Fruit fly (Drosophila melanogaster) whole organism, embryonic: ENCODE data around the gene CG13297.
A peak's percentile ranks its signal among the peaks of the same experiment; 100 is the strongest.

ENCODE experiments used
- CG10267 ChIP-seq: fragments of 200-800 bp; sonication (Bioruptor generic); optimal IDR thresholded peaks from 2 replicates; lab custom pipeline; 2018; ENCODE audit warnings: missing biosample characterization, mild to moderate bottlenecking, missing genetic modification characterization, moderate library complexity
- CG10274 ChIP-seq: fragments of 200-800 bp; sonication (Bioruptor generic); optimal IDR thresholded peaks from 3 replicates; lab custom pipeline; 2017; ENCODE audit warnings: missing biosample characterization, mild to moderate bottlenecking, missing genetic modification characterization
- CG10366 ChIP-seq: fragments of 200-800 bp; sonication (Bioruptor generic); IDR thresholded peaks from 2 replicates; pipeline ENCODE4 v1.3.6; 2022; ENCODE audit warnings: missing biosample characterization, missing genetic modification characterization
- CG10959 ChIP-seq: fragments of 200-800 bp; sonication (Bioruptor generic); IDR thresholded peaks from 2 replicates; pipeline ENCODE4 v1.3.6; 2022; ENCODE audit warnings: missing biosample characterization, missing genetic modification characterization
- CG11093 ChIP-seq: fragments of 200-800 bp; sonication (Bioruptor generic); IDR thresholded peaks from 3 replicates; pipeline ENCODE4 v1.3.6; 2022; ENCODE audit warnings: missing biosample characterization, missing genetic modification characterization
- CG11456 ChIP-seq: fragments of 200-800 bp; sonication (Bioruptor generic); IDR thresholded peaks from 3 replicates; pipeline ENCODE4 v1.3.6; 2022; ENCODE audit warnings: missing biosample characterization, missing genetic modification characterization
- CG11696 ChIP-seq: fragments of 200-800 bp; sonication (Bioruptor generic); IDR thresholded peaks from 2 replicates; pipeline ENCODE4 v1.3.6; 2022; ENCODE audit warnings: missing biosample characterization, missing genetic modification characterization
- CG12942 ChIP-seq: fragments of 200-800 bp; sonication (Bioruptor generic); optimal IDR thresholded peaks from 3 replicates; lab custom pipeline; 2016; ENCODE audit warnings: missing biosample characterization, missing genetic modification characterization
- CG13894 ChIP-seq: fragments of 200-800 bp; sonication (Bioruptor generic); optimal IDR thresholded peaks from 3 replicates; lab custom pipeline; 2018; ENCODE audit warnings: missing biosample characterization, mild to moderate bottlenecking, missing genetic modification characterization, moderate library complexity
- CG14014 ChIP-seq: fragments of 200-800 bp; sonication (Bioruptor generic); IDR thresholded peaks from 2 replicates; pipeline ENCODE4 v1.3.6; 2022; ENCODE audit warnings: missing biosample characterization, missing genetic modification characterization
- CG14965 ChIP-seq: fragments of 200-800 bp; sonication (Bioruptor generic); optimal IDR thresholded peaks from 2 replicates; lab custom pipeline; 2016; ENCODE audit warnings: missing biosample characterization, missing genetic modification characterization, borderline replicate concordance
- CG18262 ChIP-seq: fragments of 200-800 bp; optimal IDR thresholded peaks from 3 replicates; lab custom pipeline; 2019; ENCODE audit warnings: missing biosample characterization, mild to moderate bottlenecking, missing genetic modification characterization, moderate library complexity
- CG1832 ChIP-seq: fragments of 200-800 bp; sonication (Bioruptor generic); optimal IDR thresholded peaks from 2 replicates; lab custom pipeline; 2017; ENCODE audit warnings: missing biosample characterization, mild to moderate bottlenecking, missing genetic modification characterization, inconsistent platforms
- CG31441 ChIP-seq: fragments of 200-800 bp; sonication (Bioruptor generic); IDR thresholded peaks from 2 replicates; pipeline ENCODE4 v1.3.6; 2022; ENCODE audit warnings: missing biosample characterization, missing genetic modification characterization
- CG32532 ChIP-seq: fragments of 200-800 bp; sonication (Bioruptor generic); IDR thresholded peaks from 2 replicates; pipeline ENCODE4 v1.3.6; 2022; ENCODE audit warnings: missing biosample characterization, missing genetic modification characterization
- CG32767 ChIP-seq: fragments of 200-800 bp; sonication (Bioruptor generic); IDR thresholded peaks from 2 replicates; pipeline ENCODE4 v1.3.6; 2022; ENCODE audit warnings: missing biosample characterization, missing genetic modification characterization
- CG3838 ChIP-seq: fragments of 200-800 bp; sonication (Bioruptor generic); optimal IDR thresholded peaks from 3 replicates; lab custom pipeline; 2016; ENCODE audit warnings: missing biosample characterization, missing genetic modification characterization
- CG4730 ChIP-seq: fragments of 200-800 bp; sonication (Bioruptor generic); IDR thresholded peaks from 2 replicates; pipeline ENCODE4 v1.3.6; 2022; ENCODE audit warnings: missing biosample characterization, missing genetic modification characterization
- CG7745 ChIP-seq: fragments of 200-800 bp; sonication (Bioruptor generic); optimal IDR thresholded peaks from 2 replicates; lab custom pipeline; 2018; ENCODE audit warnings: missing biosample characterization, mild to moderate bottlenecking, missing genetic modification characterization, moderate library complexity
- CG7839 ChIP-seq: fragments of 200-800 bp; sonication (Bioruptor generic); optimal IDR thresholded peaks from 3 replicates; lab custom pipeline; 2018; ENCODE audit warnings: missing biosample characterization, mild to moderate bottlenecking, missing genetic modification characterization, moderate library complexity
- CG8924 ChIP-seq: fragments of 200-800 bp; optimal IDR thresholded peaks from 3 replicates; lab custom pipeline; 2019; ENCODE audit warnings: missing biosample characterization, mild to moderate bottlenecking, missing genetic modification characterization, moderate library complexity
- CG8944 ChIP-seq: fragments of 200-800 bp; sonication (Bioruptor generic); optimal IDR thresholded peaks from 3 replicates; lab custom pipeline; 2016; ENCODE audit warnings: missing biosample characterization, missing genetic modification characterization
- CrebB ChIP-seq: fragments of 200-800 bp; sonication (Bioruptor generic); optimal IDR thresholded peaks from 3 replicates; lab custom pipeline; 2018; ENCODE audit warnings: missing biosample characterization, mild to moderate bottlenecking, missing genetic modification characterization
- Drgx ChIP-seq: fragments of 200-800 bp; sonication (Bioruptor generic); IDR thresholded peaks from 2 replicates; pipeline ENCODE4 v1.3.6; 2022; ENCODE audit warnings: missing biosample characterization, missing genetic modification characterization
- Lhr ChIP-seq: fragments of 200-800 bp; sonication (Bioruptor generic); optimal IDR thresholded peaks from 3 replicates; lab custom pipeline; 2017; ENCODE audit warnings: mild to moderate bottlenecking, missing biosample characterization, missing genetic modification reagents, missing genetic modification characterization
- Lim3 ChIP-seq: fragments of 200-800 bp; sonication (Bioruptor generic); IDR thresholded peaks from 2 replicates; pipeline ENCODE4 v1.3.6; 2022; ENCODE audit warnings: missing biosample characterization, missing genetic modification characterization
- Med ChIP-seq: fragments of 200-800 bp; sonication (Bioruptor generic); peaks from one replicate; lab custom pipeline; 2016; ENCODE audit warnings: missing biosample characterization, missing genetic modification characterization, mild to moderate bottlenecking, inconsistent platforms, moderate library complexity
- Myb ChIP-seq: fragments of 200-800 bp; sonication (Bioruptor generic); optimal IDR thresholded peaks from 2 replicates; lab custom pipeline; 2016; ENCODE audit warnings: missing biosample characterization, missing genetic modification characterization
- Spps ChIP-seq: fragments of 200-800 bp; sonication (Bioruptor generic); optimal IDR thresholded peaks from 2 replicates; lab custom pipeline; 2018; ENCODE audit warnings: missing biosample characterization, mild to moderate bottlenecking, missing genetic modification characterization
- danr ChIP-seq: fragments of 200-800 bp; sonication (Bioruptor generic); IDR thresholded peaks from 2 replicates; pipeline ENCODE4 v1.3.6; 2022; ENCODE audit warnings: missing biosample characterization, missing genetic modification characterization
- ftz-f1 ChIP-seq: fragments of 200-800 bp; sonication (Bioruptor generic); optimal IDR thresholded peaks from 2 replicates; lab custom pipeline; 2016; ENCODE audit warnings: missing biosample characterization, missing genetic modification characterization
- fu2 ChIP-seq: fragments of 200-800 bp; sonication (Bioruptor generic); optimal IDR thresholded peaks from 2 replicates; lab custom pipeline; 2016; ENCODE audit warnings: missing biosample characterization, missing genetic modification characterization
- ind ChIP-seq: fragments of 200-800 bp; sonication (Bioruptor generic); optimal IDR thresholded peaks from 3 replicates; lab custom pipeline; 2016; ENCODE audit warnings: missing biosample characterization, missing genetic modification characterization
- inv ChIP-seq: fragments of 200-800 bp; sonication (Bioruptor generic); IDR thresholded peaks from 2 replicates; pipeline ENCODE4 v1.3.6; 2022; ENCODE audit warnings: missing biosample characterization, missing genetic modification characterization; ENCODE audit not compliant: partially characterized antibody
- ken ChIP-seq: fragments of 200-800 bp; sonication (Bioruptor generic); IDR thresholded peaks from 3 replicates; pipeline ENCODE4 v1.3.6; 2022; ENCODE audit warnings: missing biosample characterization, missing genetic modification characterization
- lab ChIP-seq: fragments of 200-800 bp; sonication (Bioruptor generic); optimal IDR thresholded peaks from 3 replicates; lab custom pipeline; 2017; ENCODE audit warnings: missing biosample characterization, missing genetic modification characterization, mild to moderate bottlenecking, moderate library complexity, missing genetic modification reagents
- lmd ChIP-seq: fragments of 200-800 bp; sonication (Bioruptor generic); IDR thresholded peaks from 2 replicates; pipeline ENCODE4 v1.3.6; 2022; ENCODE audit warnings: missing biosample characterization, missing genetic modification characterization
- mirr ChIP-seq: fragments of 200-800 bp; sonication (Bioruptor generic); optimal IDR thresholded peaks from 3 replicates; lab custom pipeline; 2018; ENCODE audit warnings: missing biosample characterization, mild to moderate bottlenecking, missing genetic modification characterization
- p53 ChIP-seq: fragments of 200-800 bp; sonication (Bioruptor generic); optimal IDR thresholded peaks from 2 replicates; lab custom pipeline; 2016; ENCODE audit warnings: missing biosample characterization, missing genetic modification characterization
- sim ChIP-seq: fragments of 200-800 bp; sonication (Bioruptor generic); IDR thresholded peaks from 2 replicates; pipeline ENCODE4 v1.3.6; 2022; ENCODE audit warnings: missing biosample characterization, missing genetic modification characterization
- slou ChIP-seq: fragments of 200-800 bp; sonication (Bioruptor generic); optimal IDR thresholded peaks from 3 replicates; lab custom pipeline; 2016; ENCODE audit warnings: missing biosample characterization, missing genetic modification characterization
- sna ChIP-seq: fragments of 200-800 bp; sonication (Bioruptor generic); IDR thresholded peaks from 2 replicates; pipeline ENCODE4 v1.3.6; 2022; ENCODE audit warnings: missing biosample characterization, missing genetic modification characterization; ENCODE audit not compliant: partially characterized antibody
- so ChIP-seq: fragments of 200-800 bp; sonication (Bioruptor generic); IDR thresholded peaks from 3 replicates; pipeline ENCODE4 v1.3.6; 2022; ENCODE audit warnings: missing biosample characterization, missing genetic modification characterization
- ttk ChIP-seq: fragments of 200-800 bp; sonication (Bioruptor generic); IDR thresholded peaks from 2 replicates; pipeline ENCODE4 v2.1.2; 2022; ENCODE audit warnings: missing biosample characterization, missing genetic modification characterization
- twi ChIP-seq: fragments of 200-800 bp; optimal IDR thresholded peaks from 2 replicates; lab custom pipeline; 2019; ENCODE audit warnings: missing biosample characterization, mild to moderate bottlenecking, missing genetic modification characterization, moderate library complexity
- unpg ChIP-seq: fragments of 200-800 bp; sonication (Bioruptor generic); optimal IDR thresholded peaks from 3 replicates; lab custom pipeline; 2018; ENCODE audit warnings: missing biosample characterization, mild to moderate bottlenecking, missing genetic modification characterization, moderate library complexity
- wdn ChIP-seq: fragments of 200-800 bp; sonication (Bioruptor generic); IDR thresholded peaks from 2 replicates; pipeline ENCODE4 v1.3.6; 2022; ENCODE audit warnings: missing biosample characterization, missing genetic modification characterization
- z ChIP-seq: fragments of 200-800 bp; sonication (Bioruptor generic); IDR thresholded peaks from 3 replicates; pipeline ENCODE4 v1.3.6; 2022; ENCODE audit warnings: missing biosample characterization, missing genetic modification characterization
- zen2 ChIP-seq: fragments of 200-800 bp; sonication (Bioruptor generic); IDR thresholded peaks from 3 replicates; pipeline ENCODE4 v1.3.6; 2022; ENCODE audit warnings: missing biosample characterization, missing genetic modification characterization; ENCODE audit not compliant: partially characterized antibody

Gene CG13297

dm6 chr3L:6188995-6189927 lies 32.1 kb upstream of the CG13297 start, which contains the start of the genes D19A and CG7386 (continued):
- TF ChIP-seq Lhr (GFP tag; lab: Kevin White, UChicago) (no peak), slou (GFP tag; lab: Kevin White, UChicago) (peak; percentile 28), CG10274 (peak; percentile 41), Drgx (GFP tag; lab: Robert Waterston, UW) (peak; percentile 55), CG4730 (peak; percentile 63), p53 (GFP tag; lab: Kevin White, UChicago) (no peak), CG31441 (peak; percentile 57), CG18262 (peak; percentile 62), CG11696 (peak; percentile 38), CG7839 (tag; lab: Kevin White, UChicago) (peak; percentile 61), wdn (GFP tag; lab: Robert Waterston, UW) (no peak), so (GFP tag; lab: Robert Waterston, UW) (0 out of 3 replicates have a peak, but pooled peaks have one; percentile 7), Med (peak; percentile 94), CG12942 (GFP tag; lab: Kevin White, UChicago) (no peak), CG11093 (GFP tag; lab: Robert Waterston, UW) (peak; percentile 53; the same call in 2 of the 3 replicates), z (GFP tag; lab: Robert Waterston, UW) (no peak), CG10267 (tag; lab: Kevin White, UChicago) (peak; percentile 47), CG13894 (tag; lab: Kevin White, UChicago) (peak; percentile 34), ken (GFP tag; lab: Robert Waterston, UW) (peak; percentile 59; the same call in 1 of the 3 replicates), CG10366 (GFP tag; lab: Robert Waterston, UW) (peak; percentile 56), zen2 (no peak), Myb (peak; percentile 22), CG8944 (GFP tag; lab: Kevin White, UChicago) (peak; percentile 52), inv (GFP tag; lab: Robert Waterston, UW) (0 out of 2 replicates have a peak, but pooled peaks have one; percentile 21), unpg (GFP tag; lab: Kevin White, UChicago) (peak; percentile 67), ttk (GFP tag; lab: Robert Waterston, UW) (peak; percentile 37; the same call in 1 of the 2 replicates), sna (GFP tag; lab: Robert Waterston, UW) (0 out of 2 replicates have a peak, but pooled peaks have one; percentile 12), CG7745 (tag; lab: Kevin White, UChicago) (no peak), twi (tag; lab: Kevin White, UChicago) (no peak), sim (peak; percentile 27), Spps (no peak), CG14014 (peak; percentile 63; the same call in 1 of the 2 replicates), CG14965 (GFP tag; lab: Kevin White, UChicago) (no peak), fu2 (peak; percentile 9), CG1832 (no peak), CG8924 (tag; lab: Kevin White, UChicago) (peak; percentile 69), CrebB (tag; lab: Kevin White, UChicago) (no peak), ind (GFP tag; lab: Kevin White, UChicago) (peak; percentile 57), lmd (GFP tag; lab: Robert Waterston, UW) (peak; percentile 65), CG11456 (peak; percentile 78), mirr (GFP tag; lab: Kevin White, UChicago) (peak; percentile 37), CG10959 (GFP tag; lab: Robert Waterston, UW) (peak; percentile 71), Lim3 (GFP tag; lab: Robert Waterston, UW) (no peak), ftz-f1 (GFP tag; lab: Kevin White, UChicago) (no peak), CG3838 (GFP tag; lab: Kevin White, UChicago) (no peak), lab (peak; percentile 59), danr (no peak), CG32767 (GFP tag; lab: Robert Waterston, UW) (0 out of 2 replicates have a peak, but pooled peaks have one; percentile 38), CG32532 (GFP tag; lab: Robert Waterston, UW) (peak; percentile 80)
